Fruit fly (Drosophila melanogaster): ENCODE results near the gene CG4884.

dm6 chr3R:27925971-27926533, 33.0 kb downstream of the CG4884 start:
- TF ChIP-seq CG8478 (optimal IDR thresholded peaks at IDR 0.05), result no peak
- no peak for TF ChIP-seq CTCF (optimal IDR thresholded peaks at IDR 0.05)
